Fruit fly (Drosophila melanogaster): Measurements from ENCODE around the gene Dhc1.
A peak's percentile ranks its signal among the peaks of the same experiment; 100 is the strongest.

Dhc1 gene

DNA sequence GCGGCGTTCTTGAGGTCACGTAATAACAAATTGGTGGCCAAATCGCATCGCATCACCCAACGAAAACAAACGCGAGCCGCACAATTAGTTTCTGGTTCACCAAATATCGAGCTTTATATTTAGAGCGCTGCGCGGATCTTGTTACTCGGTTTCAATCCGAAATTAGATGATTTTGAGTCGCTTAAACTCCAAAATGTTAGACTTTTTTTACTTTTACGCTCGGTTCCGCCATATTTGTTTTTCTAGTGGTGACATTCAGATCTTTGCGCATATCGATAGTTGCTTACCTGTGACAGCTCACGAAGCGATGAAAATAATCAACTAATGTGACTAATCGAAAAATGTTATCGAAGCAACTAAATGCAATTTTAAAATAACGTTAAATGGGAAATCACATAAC lies 37.1 kb downstream of the Dhc1 start, which contains the start of gene Scm (continued):
- no peak for TF ChIP-seq CG6765 (GFP tag; optimal IDR thresholded peaks at IDR 0.05)
- no peak for TF ChIP-seq tll (GFP tag; optimal IDR thresholded peaks at IDR 0.05)
- TF ChIP-seq sens (GFP tag), result peak; percentile 76
- TF ChIP-seq Elba2 (GFP tag; optimal IDR thresholded peaks at IDR 0.05), result no peak
- no peak for TF ChIP-seq wor (GFP tag; IDR thresholded peaks at IDR 0.05)
- TF ChIP-seq CG14710 (tag; optimal IDR thresholded peaks at IDR 0.05), result peak; percentile 54
- no peak for TF ChIP-seq corto (GFP tag; optimal IDR thresholded peaks at IDR 0.05)
- no peak for TF ChIP-seq Bteb2 (GFP tag; optimal IDR thresholded peaks at IDR 0.05)
- no peak for TF ChIP-seq rib (GFP tag; IDR thresholded peaks at IDR 0.05)
- TF ChIP-seq Rx (GFP tag; IDR thresholded peaks at IDR 0.05), result no peak
- TF ChIP-seq CG43689 (GFP tag; IDR thresholded peaks at IDR 0.05), result no peak
- TF ChIP-seq CG7372 (GFP tag; IDR thresholded peaks at IDR 0.05), result no peak
- TF ChIP-seq ewg (GFP tag; optimal IDR thresholded peaks at IDR 0.05), result no peak
- TF ChIP-seq dimm (GFP tag; IDR thresholded peaks at IDR 0.05), result no peak
- TF ChIP-seq CG6254 (GFP tag; optimal IDR thresholded peaks at IDR 0.05), result no peak
- TF ChIP-seq C15 (GFP tag; IDR thresholded peaks at IDR 0.05), result no peak
- no peak for TF ChIP-seq CG6689 (GFP tag; IDR thresholded peaks at IDR 0.05)
- TF ChIP-seq Aef1 (GFP tag; IDR thresholded peaks at IDR 0.05), result no peak
- peak; percentile 2 for TF ChIP-seq CG2202 (tag; optimal IDR thresholded peaks at IDR 0.05)
- peak; percentile 46 for TF ChIP-seq gsb-n (tag; optimal IDR thresholded peaks at IDR 0.05)
- TF ChIP-seq Hr39 (optimal IDR thresholded peaks at IDR 0.05), result no peak
- TF ChIP-seq BEAF-32 (GFP tag; optimal IDR thresholded peaks at IDR 0.05), result peak; percentile 91
- TF ChIP-seq chif (GFP tag; optimal IDR thresholded peaks at IDR 0.05), result no peak
- TF ChIP-seq CG15269 (tag; optimal IDR thresholded peaks at IDR 0.05), result no peak
- TF ChIP-seq CG14667 (GFP tag; IDR thresholded peaks at IDR 0.05), result no peak
- TF ChIP-seq ro (GFP tag; IDR thresholded peaks at IDR 0.05), result no peak
- TF ChIP-seq CG5953 (GFP tag; IDR thresholded peaks at IDR 0.05), result no peak
- TF ChIP-seq gcm2 (GFP tag; optimal IDR thresholded peaks at IDR 0.05), result no peak
- TF ChIP-seq gce (GFP tag; IDR thresholded peaks at IDR 0.05), result no peak
- no peak for TF ChIP-seq CG4424 (GFP tag; optimal IDR thresholded peaks at IDR 0.05)
- no peak for TF ChIP-seq CG7928 (GFP tag; optimal IDR thresholded peaks at IDR 0.05)
- no peak for TF ChIP-seq zfh2 (GFP tag; optimal IDR thresholded peaks at IDR 0.05)
- TF ChIP-seq otp (GFP tag; IDR thresholded peaks at IDR 0.05), result no peak
- no peak for TF ChIP-seq CG10462 (GFP tag; optimal IDR thresholded peaks at IDR 0.05)
- peak; percentile 97 for TF ChIP-seq CG13287 (GFP tag; IDR thresholded peaks at IDR 0.05; ENCODE audit: partially characterized antibody)
- TF ChIP-seq CG9215 (GFP tag; IDR thresholded peaks at IDR 0.05), result no peak
- TF ChIP-seq CG9932 (GFP tag; IDR thresholded peaks at IDR 0.05), result no peak
- TF ChIP-seq grau (tag; optimal IDR thresholded peaks at IDR 0.05), result no peak
- TF ChIP-seq CG12219 (GFP tag; optimal IDR thresholded peaks at IDR 0.05), result no peak
- no peak for TF ChIP-seq CG15011 (GFP tag; optimal IDR thresholded peaks at IDR 0.05)
- TF ChIP-seq vvl (GFP tag; IDR thresholded peaks at IDR 0.05), result no peak
- no peak for TF ChIP-seq z (GFP tag; IDR thresholded peaks at IDR 0.05)
- TF ChIP-seq Ets97D (GFP tag; optimal IDR thresholded peaks at IDR 0.05), result peak; percentile 92
- no peak for TF ChIP-seq da (GFP tag; optimal IDR thresholded peaks at IDR 0.05)
- no peak for TF ChIP-seq Lhr (GFP tag; optimal IDR thresholded peaks at IDR 0.05)
- peak; percentile 2 for TF ChIP-seq ems (GFP tag; optimal IDR thresholded peaks at IDR 0.05)
- TF ChIP-seq Pdp1 (GFP tag; optimal IDR thresholded peaks at IDR 0.05), result peak in 1 of 2 experiments; percentile 89
- TF ChIP-seq CG8089 (GFP tag; optimal IDR thresholded peaks at IDR 0.05), result no peak
- no peak for TF ChIP-seq Gsc (GFP tag; IDR thresholded peaks at IDR 0.05)
- TF ChIP-seq CG4820 (GFP tag; optimal IDR thresholded peaks at IDR 0.05), result no peak
- TF ChIP-seq CTCF (GFP tag; optimal IDR thresholded peaks at IDR 0.05), result no peak
- TF ChIP-seq CG6272 (GFP tag; IDR thresholded peaks at IDR 0.05), result 0 out of 2 replicates have a peak, but pooled peaks have one; percentile 35
- peak; percentile 72 for TF ChIP-seq trem (tag; optimal IDR thresholded peaks at IDR 0.05)
- no peak for TF ChIP-seq Bdp1 (GFP tag; optimal IDR thresholded peaks at IDR 0.05)
